Worm (Caenorhabditis elegans): ENCODE measurements around the gene sru-26.

DNA sequence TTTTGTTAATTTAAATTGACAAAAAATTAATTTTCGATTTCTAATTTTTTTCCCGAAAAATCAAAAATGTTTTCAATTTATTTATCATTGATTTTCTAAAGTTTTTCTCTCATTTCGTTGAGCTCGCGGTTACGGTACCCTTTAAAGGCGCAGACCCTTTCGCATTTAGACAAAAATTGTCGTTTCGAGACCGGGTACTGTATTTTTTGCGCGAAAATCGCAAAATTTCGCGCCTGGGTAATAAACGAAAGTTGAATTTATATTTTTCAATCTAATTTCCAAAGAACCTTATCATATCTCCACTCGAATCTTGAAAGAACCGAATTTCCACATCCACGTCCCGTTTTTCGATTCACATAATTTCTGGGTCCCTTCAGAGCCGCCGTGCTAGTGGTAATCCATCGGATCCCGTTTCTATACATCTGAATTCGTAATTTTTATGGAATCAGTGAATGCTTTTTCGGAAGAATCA, 41.8 kb upstream of the sru-26 start, which contains the start of gene C25G4.3:
- TF ChIP-seq W03F9.2 (tag; optimal IDR thresholded peaks at IDR 0.05) (no peak), him-1 (tag; optimal IDR thresholded peaks at IDR 0.05) (no peak), dao-5 (tag; optimal IDR thresholded peaks at IDR 0.05) (no peak)
